Worm (Caenorhabditis elegans) whole organism, early embryonic: ENCODE measurements around the gene sgn-1.

Experiments
- B0310.2 ChIP-seq: sonication (generic microtip); optimal IDR thresholded peaks from 2 replicates; lab custom pipeline; 2016; ENCODE audit warnings: mild to moderate bottlenecking, missing genetic modification characterization, missing compliant biosample characterization
- F13C5.2 ChIP-seq: sonication (generic microtip); optimal IDR thresholded peaks from 2 replicates; lab custom pipeline; 2017; ENCODE audit warnings: mild to moderate bottlenecking, missing genetic modification characterization, inconsistent platforms, missing compliant biosample characterization
- aly-1 ChIP-seq: sonication (generic microtip); optimal IDR thresholded peaks from 2 replicates; lab custom pipeline; 2016; ENCODE audit warnings: missing genetic modification characterization, missing compliant biosample characterization
- ama-1 ChIP-seq: fragments of 150-350 bp; optimal IDR thresholded peaks from 2 replicates; lab custom pipeline; 2014
- ceh-13 ChIP-seq: fragments of 200-800 bp; sonication (Bioruptor generic); optimal IDR thresholded peaks from 2 replicates; lab custom pipeline; 2018; ENCODE audit warnings: mild to moderate bottlenecking, missing genetic modification characterization, missing compliant biosample characterization
- ceh-36 ChIP-seq: sonication (generic microtip); optimal IDR thresholded peaks from 2 replicates; lab custom pipeline; 2016; ENCODE audit warnings: missing genetic modification characterization, inconsistent platforms, missing compliant biosample characterization
- ets-7 ChIP-seq: sonication (generic microtip); optimal IDR thresholded peaks from 2 replicates; lab custom pipeline; 2016; ENCODE audit warnings: missing genotype, missing genetic modification characterization, missing compliant biosample characterization
- flt-1 ChIP-seq: fragments of 200-800 bp; sonication (Bioruptor generic); IDR thresholded peaks from 2 replicates; pipeline ENCODE4 v1.3.6; 2022; ENCODE audit warnings: missing genetic modification characterization, missing compliant biosample characterization
- hmbx-1 ChIP-seq: sonication (generic microtip); optimal IDR thresholded peaks from 2 replicates; lab custom pipeline; 2016; ENCODE audit warnings: mild to moderate bottlenecking, missing genetic modification characterization, missing compliant biosample characterization
- hmg-4 ChIP-seq: fragments of 200-800 bp; sonication (Bioruptor generic); optimal IDR thresholded peaks from 2 replicates; lab custom pipeline; 2018; ENCODE audit warnings: mild to moderate bottlenecking, missing genetic modification characterization, missing compliant biosample characterization
- hnd-1 ChIP-seq: sonication (generic microtip); optimal IDR thresholded peaks from 2 replicates; lab custom pipeline; 2016; ENCODE audit warnings: missing genetic modification characterization, missing compliant biosample characterization
- pes-1 ChIP-seq: fragments of 200-800 bp; sonication (Bioruptor generic); IDR thresholded peaks from 2 replicates; pipeline ENCODE4 v1.3.6; 2022; ENCODE audit warnings: missing genetic modification reagents, missing genetic modification characterization, missing compliant biosample characterization
- scrt-1 ChIP-seq: fragments of 200-800 bp; sonication (Bioruptor generic); IDR thresholded peaks from 2 replicates; pipeline ENCODE4 v1.3.6; 2022; ENCODE audit warnings: missing genetic modification characterization, missing compliant biosample characterization
- sea-1 ChIP-seq: fragments of 200-800 bp; sonication (Bioruptor generic); conservative IDR thresholded peaks from 2 replicates; pipeline ENCODE4 v1.3.6; 2022; ENCODE audit warnings: missing genetic modification characterization, missing compliant biosample characterization
- tbx-11 ChIP-seq: fragments of 200-800 bp; sonication (Bioruptor generic); IDR thresholded peaks from 2 replicates; pipeline ENCODE4 v1.3.6; 2022; ENCODE audit warnings: missing genetic modification characterization, missing compliant biosample characterization
- tbx-37 ChIP-seq: fragments of 200-800 bp; sonication (Bioruptor generic); conservative IDR thresholded peaks from 2 replicates; pipeline ENCODE4 v1.3.6; 2022; ENCODE audit warnings: missing genetic modification reagents, missing genetic modification characterization, missing compliant biosample characterization
- tra-4 ChIP-seq: sonication (generic microtip); optimal IDR thresholded peaks from 2 replicates; lab custom pipeline; 2017; ENCODE audit warnings: missing genetic modification characterization, missing compliant biosample characterization

The sgn-1 gene

DNA sequence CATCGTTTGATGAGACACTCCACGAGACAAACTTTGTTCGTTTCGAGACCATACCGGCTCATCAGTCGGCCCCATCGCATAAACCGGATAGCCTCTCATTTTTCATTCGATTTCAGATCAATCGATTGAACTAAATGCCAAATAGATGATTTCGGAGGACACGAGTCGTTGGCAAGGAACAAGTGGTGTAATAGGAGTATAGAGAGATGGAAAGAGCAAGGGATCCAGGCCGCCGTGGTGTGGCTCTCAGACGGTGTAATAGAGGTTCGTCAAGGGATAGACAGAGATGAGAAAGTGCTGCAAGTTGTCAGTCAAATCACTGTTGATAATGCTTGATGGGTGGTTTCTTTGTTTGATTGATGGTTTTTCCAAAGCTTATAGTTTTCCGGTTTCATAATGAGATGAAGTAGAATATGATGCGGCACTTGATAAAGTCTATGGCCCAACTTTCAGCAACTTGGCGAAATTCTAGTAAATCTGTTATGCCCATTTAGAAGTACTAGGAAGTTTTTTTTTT lies at the start of gene sgn-1:
TSS of gene sgn-1 (minus strand) at position 220 of the 517 bp plus-strand sequence.
- no peak for TF ChIP-seq ets-7 (tag; lab: Kevin White, UChicago)

DNA sequence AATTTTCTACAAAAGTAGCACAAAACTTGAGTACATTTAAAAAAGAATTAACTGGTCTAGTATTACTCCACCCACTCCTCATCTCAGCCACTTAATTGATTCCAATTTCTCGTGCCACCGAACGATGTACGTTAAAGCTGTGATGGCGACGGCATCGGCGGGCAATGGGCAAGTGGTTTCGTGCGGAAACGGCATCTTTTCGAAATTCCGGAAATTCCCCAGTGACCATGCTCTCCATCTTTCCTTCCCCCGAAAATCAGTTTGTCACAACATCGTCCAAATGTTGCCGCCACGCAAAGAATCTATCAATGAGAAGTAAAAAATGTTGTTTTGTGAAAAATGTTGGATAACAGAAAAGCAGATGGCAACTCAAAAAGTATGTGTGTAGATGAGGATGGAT lies 49.5 kb upstream of the sgn-1 start:
- TF ChIP-seq B0310.2 (tag; lab: Kevin White, UChicago) = no peak
- no peak for TF ChIP-seq hnd-1 (tag; lab: Kevin White, UChicago)
- TF ChIP-seq ceh-13 (GFP tag; lab: Kevin White, UChicago) = no peak
- no peak for TF ChIP-seq hmg-4 (GFP tag; lab: Kevin White, UChicago)
- TF ChIP-seq aly-1 (tag; lab: Kevin White, UChicago) = no peak

DNA sequence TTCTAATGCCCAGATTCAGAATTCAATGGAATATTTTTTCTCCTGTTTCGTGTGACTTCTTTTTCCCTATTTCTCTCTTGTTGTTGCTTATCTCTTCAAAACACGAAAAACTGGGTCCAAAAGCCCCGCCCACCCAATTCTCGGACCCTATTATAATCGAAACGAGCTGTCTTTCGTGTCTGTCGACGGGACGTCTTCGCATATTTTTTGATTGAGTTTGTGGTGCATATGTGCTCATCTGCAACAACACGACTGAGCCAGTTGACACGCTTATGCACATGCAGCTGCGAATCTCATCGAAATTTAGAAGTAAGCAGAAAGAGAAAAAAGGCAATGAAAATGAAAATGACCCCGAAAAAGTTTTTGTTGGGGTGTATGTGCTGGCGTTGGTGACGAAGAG lies 47.4 kb upstream of the sgn-1 start:
- TF ChIP-seq hnd-1 (tag; lab: Kevin White, UChicago) (no peak), hmbx-1 (no peak), scrt-1 (no peak), ama-1 (lab: Kevin White, UChicago) (no peak), B0310.2 (tag; lab: Kevin White, UChicago) (no peak), tbx-11 (GFP tag; lab: Robert Waterston, UW) (no peak), aly-1 (tag; lab: Kevin White, UChicago) (no peak), hmg-4 (GFP tag; lab: Kevin White, UChicago) (no peak), F13C5.2 (tag; lab: Kevin White, UChicago) (no peak), pes-1 (GFP tag; lab: Robert Waterston, UW) (no peak), tbx-37 (GFP tag; lab: Robert Waterston, UW) (no peak), ceh-13 (GFP tag; lab: Kevin White, UChicago) (no peak), ceh-36 (tag; lab: Kevin White, UChicago) (no peak), tra-4 (no peak), flt-1 (GFP tag; lab: Robert Waterston, UW) (no peak), sea-1 (GFP tag; lab: Robert Waterston, UW) (no peak), ets-7 (tag; lab: Kevin White, UChicago) (no peak)

DNA sequence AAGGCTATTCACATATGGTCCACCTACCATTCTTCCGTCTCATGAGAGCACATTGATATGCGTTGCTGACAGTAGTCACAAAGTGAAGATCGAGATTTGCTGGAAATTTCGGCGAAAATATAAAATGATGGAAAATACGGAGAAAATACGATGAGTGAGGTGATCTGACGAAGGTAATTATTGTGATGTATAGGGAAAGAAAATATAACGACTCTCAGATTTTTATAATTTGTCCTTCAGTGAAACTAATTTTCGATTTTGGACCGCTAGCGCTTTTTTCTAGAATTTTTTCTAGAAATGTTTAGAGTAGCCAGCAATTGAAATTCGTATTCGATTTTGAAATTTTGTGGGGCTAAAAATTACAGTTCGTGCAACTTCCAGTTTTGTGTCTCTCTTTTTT lies 45.7 kb upstream of the sgn-1 start, which contains the start of gene F46C5.2:
TSS of gene F46C5.2 (minus strand) at position 101 of the 400 bp plus-strand sequence.
- TF ChIP-seq hmg-4 (GFP tag; lab: Kevin White, UChicago) = no peak
- TF ChIP-seq scrt-1 = no peak
- TF ChIP-seq tbx-37 (GFP tag; lab: Robert Waterston, UW) = no peak
- no peak for TF ChIP-seq ceh-36 (tag; lab: Kevin White, UChicago)
- TF ChIP-seq ama-1 (lab: Kevin White, UChicago) = no peak
- no peak for TF ChIP-seq hmbx-1
- TF ChIP-seq tbx-11 (GFP tag; lab: Robert Waterston, UW) = no peak
- TF ChIP-seq B0310.2 (tag; lab: Kevin White, UChicago) = no peak
- no peak for TF ChIP-seq pes-1 (GFP tag; lab: Robert Waterston, UW)
- TF ChIP-seq hnd-1 (tag; lab: Kevin White, UChicago) = no peak
- no peak for TF ChIP-seq sea-1 (GFP tag; lab: Robert Waterston, UW)
- TF ChIP-seq F13C5.2 (tag; lab: Kevin White, UChicago) = no peak
- no peak for TF ChIP-seq flt-1 (GFP tag; lab: Robert Waterston, UW)
- no peak for TF ChIP-seq aly-1 (tag; lab: Kevin White, UChicago)
- TF ChIP-seq ets-7 (tag; lab: Kevin White, UChicago) = no peak
- no peak for TF ChIP-seq tra-4
- TF ChIP-seq ceh-13 (GFP tag; lab: Kevin White, UChicago) = no peak

DNA sequence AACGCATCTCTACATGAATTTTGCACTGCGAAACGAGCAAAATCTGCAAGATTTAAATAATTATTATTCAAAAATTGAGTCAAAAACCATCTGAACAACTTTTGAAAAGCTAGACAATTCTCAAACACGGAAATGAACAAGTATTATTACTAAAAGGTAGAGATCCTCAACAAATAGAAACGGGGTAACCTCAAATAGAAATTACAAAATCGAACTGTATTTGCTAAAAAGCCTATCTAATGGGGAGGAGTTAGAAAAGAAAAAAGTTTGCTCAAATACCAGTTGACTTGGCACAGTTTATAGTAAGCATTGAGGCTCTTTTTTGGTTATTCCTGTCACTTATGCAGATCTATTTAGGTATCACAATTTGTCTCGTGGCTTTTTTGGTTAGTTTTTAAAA lies 42.3 kb upstream of the sgn-1 start, which contains the start of gene nas-25:
TSS of gene nas-25 (plus strand) at position 301 of the 400 bp plus-strand sequence.
- TF ChIP-seq tbx-11 (GFP tag; lab: Robert Waterston, UW) (no peak), aly-1 (tag; lab: Kevin White, UChicago) (no peak), hmbx-1 (no peak), ama-1 (lab: Kevin White, UChicago) (no peak), ceh-36 (tag; lab: Kevin White, UChicago) (no peak), scrt-1 (no peak)

DNA sequence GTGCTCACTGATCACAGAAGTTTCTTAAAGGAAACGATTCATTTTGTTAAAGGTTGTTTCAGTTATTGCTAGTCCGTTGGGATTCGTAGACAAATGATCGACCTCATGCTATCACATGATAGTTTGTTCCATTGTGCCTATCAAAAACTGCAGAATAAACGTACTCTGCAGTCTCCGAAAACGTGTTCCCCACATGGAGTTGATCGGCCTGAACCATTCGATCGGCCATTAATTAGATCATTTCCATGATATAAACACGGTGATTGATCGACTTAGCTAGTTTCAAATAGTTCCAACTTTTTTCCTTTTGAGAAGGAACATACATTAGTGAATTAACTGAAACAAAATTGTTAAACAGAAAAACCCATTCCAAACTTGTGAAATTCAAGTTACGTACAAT lies 39.2 kb upstream of the sgn-1 start:
- TF ChIP-seq scrt-1 (no peak), pes-1 (GFP tag; lab: Robert Waterston, UW) (no peak)

DNA sequence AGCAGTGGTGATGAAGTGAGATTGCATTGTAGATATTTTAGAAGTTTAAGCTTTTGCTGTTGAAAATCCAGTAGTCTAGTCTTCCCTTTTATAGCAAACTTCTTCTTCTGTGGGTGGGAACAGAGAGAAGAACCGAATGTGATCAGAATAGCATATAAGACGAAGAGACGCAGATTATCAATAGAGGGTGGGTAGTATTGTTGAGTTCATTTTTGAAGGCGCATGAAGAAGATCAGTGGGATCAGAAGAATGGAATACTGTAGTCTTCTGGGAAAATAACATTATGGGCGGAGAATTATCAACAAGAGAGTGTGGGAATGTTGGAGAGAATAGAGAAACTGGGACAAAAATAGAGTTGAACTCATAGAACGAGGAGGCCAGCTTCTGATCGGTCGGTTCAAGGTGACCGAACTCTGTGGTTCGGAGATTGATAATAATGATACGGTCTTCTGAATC lies 37.7 kb upstream of the sgn-1 start, which contains the start of gene F46C5.1:
TSS of gene F46C5.1 (minus strand) at position 51 of the 456 bp plus-strand sequence.
- TF ChIP-seq tbx-37 (GFP tag; lab: Robert Waterston, UW) (no peak), tbx-11 (GFP tag; lab: Robert Waterston, UW) (no peak), flt-1 (GFP tag; lab: Robert Waterston, UW) (no peak), scrt-1 (no peak), hmbx-1 (no peak), ceh-36 (tag; lab: Kevin White, UChicago) (no peak), aly-1 (tag; lab: Kevin White, UChicago) (no peak), B0310.2 (tag; lab: Kevin White, UChicago) (no peak)
